Worm (Caenorhabditis elegans) whole organism, L3 larva: ENCODE data around the gene H12D21.6.

ENCODE experiments used
- R02D3.7 ChIP-seq: fragments of 150-350 bp; optimal IDR thresholded peaks from 2 replicates; lab custom pipeline; 2014; ENCODE audit warnings: missing biosample characterization, missing genetic modification characterization
- ZK546.5 ChIP-seq: sonication (generic microtip); optimal IDR thresholded peaks from 2 replicates; lab custom pipeline; 2017; ENCODE audit warnings: missing biosample characterization, missing genetic modification characterization
- ama-1 ChIP-seq: fragments of 150-350 bp; optimal IDR thresholded peaks from 2 replicates; lab custom pipeline; 2018
- ceh-28 ChIP-seq: fragments of 150-350 bp; optimal IDR thresholded peaks from 2 replicates; lab custom pipeline; 2014; ENCODE audit warnings: missing biosample characterization, missing genetic modification reagents, missing genetic modification characterization
- ceh-82 ChIP-seq: fragments of 150-350 bp; optimal IDR thresholded peaks from 2 replicates; lab custom pipeline; 2014; ENCODE audit warnings: missing biosample characterization, missing genetic modification characterization
- ceh-9 ChIP-seq: sonication (generic microtip); optimal IDR thresholded peaks from 2 replicates; lab custom pipeline; 2018; ENCODE audit warnings: missing biosample characterization, missing genetic modification characterization
- daf-12 ChIP-seq: fragments of 150-350 bp; optimal IDR thresholded peaks from 2 replicates; lab custom pipeline; 2014; ENCODE audit warnings: missing biosample characterization, missing genetic modification reagents, missing genetic modification characterization
- egl-27 ChIP-seq: sonication (generic microtip); optimal IDR thresholded peaks from 4 replicates; lab custom pipeline; 2017; ENCODE audit warnings: missing biosample characterization, missing genetic modification reagents, missing genetic modification characterization
- egl-5 ChIP-seq: fragments of 150-350 bp; optimal IDR thresholded peaks from 2 replicates; lab custom pipeline; 2017; ENCODE audit warnings: missing biosample characterization, missing genetic modification reagents, missing genetic modification characterization, inconsistent platforms
- elt-1 ChIP-seq: fragments of 150-350 bp; optimal IDR thresholded peaks from 2 replicates; lab custom pipeline; 2014; ENCODE audit warnings: missing biosample characterization, missing genetic modification characterization
- elt-3 ChIP-seq, 3 experiments: fragments of 150-350 bp in 1 of 3; sonication (generic microtip) in 2 of 3; optimal IDR thresholded peaks; 2 replicates in 2 of 3; 4 replicates in 1 of 3; lab custom pipeline; 2014 to 2017; ENCODE audit warnings: missing biosample characterization in 3 of 3, missing genetic modification characterization in 3 of 3
- eor-1 ChIP-seq, 2 experiments: fragments of 150-350 bp; optimal IDR thresholded peaks; 2 replicates each; lab custom pipeline; 2014 to 2018; ENCODE audit warnings: missing biosample characterization in 2 of 2, missing genetic modification characterization in 2 of 2
- fkh-10 ChIP-seq: sonication (generic microtip); optimal IDR thresholded peaks from 2 replicates; lab custom pipeline; 2017; ENCODE audit warnings: missing biosample characterization, missing genetic modification reagents, missing genetic modification characterization
- fkh-2 ChIP-seq: fragments of 150-350 bp; optimal IDR thresholded peaks from 2 replicates; lab custom pipeline; 2014; ENCODE audit warnings: missing biosample characterization, missing genetic modification reagents, missing genetic modification characterization
- fos-1 ChIP-seq: fragments of 150-350 bp; optimal IDR thresholded peaks from 2 replicates; lab custom pipeline; 2014; ENCODE audit warnings: missing biosample characterization, missing genetic modification characterization
- hmg-11 ChIP-seq: sonication (generic microtip); optimal IDR thresholded peaks from 2 replicates; lab custom pipeline; 2016; ENCODE audit warnings: missing genetic modification characterization, missing compliant biosample characterization
- jun-1 ChIP-seq: fragments of 150-350 bp; optimal IDR thresholded peaks from 2 replicates; lab custom pipeline; 2014; ENCODE audit warnings: missing biosample characterization, missing genetic modification reagents, missing genetic modification characterization
- lin-15B ChIP-seq: fragments of 150-350 bp; optimal IDR thresholded peaks from 2 replicates; lab custom pipeline; 2014; ENCODE audit warnings: missing biosample characterization, missing genetic modification characterization
- lin-39 ChIP-seq: fragments of 150-350 bp; optimal IDR thresholded peaks from 2 replicates; lab custom pipeline; 2018; ENCODE audit warnings: missing biosample characterization, missing genetic modification reagents, missing genetic modification characterization
- mdl-1 ChIP-seq: fragments of 150-350 bp; optimal IDR thresholded peaks from 2 replicates; lab custom pipeline; 2014; ENCODE audit warnings: missing biosample characterization, missing genetic modification characterization
- mml-1 ChIP-seq: fragments of 150-350 bp; sonication (generic microtip); optimal IDR thresholded peaks from 3 replicates; lab custom pipeline; 2014; ENCODE audit warnings: missing biosample characterization, missing genetic modification characterization
- nhr-11 ChIP-seq: fragments of 150-350 bp; optimal IDR thresholded peaks from 2 replicates; lab custom pipeline; 2014; ENCODE audit warnings: missing biosample characterization, missing genetic modification characterization
- nhr-12 ChIP-seq: fragments of 150-350 bp; optimal IDR thresholded peaks from 2 replicates; lab custom pipeline; 2014; ENCODE audit warnings: missing biosample characterization, missing genetic modification characterization
- nhr-23 ChIP-seq: fragments of 150-350 bp; optimal IDR thresholded peaks from 2 replicates; lab custom pipeline; 2014; ENCODE audit warnings: missing biosample characterization, missing genetic modification reagents, missing genetic modification characterization
- nhr-28 ChIP-seq: fragments of 150-350 bp; optimal IDR thresholded peaks from 2 replicates; lab custom pipeline; 2014; ENCODE audit warnings: missing biosample characterization, missing genetic modification characterization
- nhr-43 ChIP-seq: sonication (generic microtip); optimal IDR thresholded peaks from 2 replicates; lab custom pipeline; 2016; ENCODE audit warnings: mild to moderate bottlenecking, missing genetic modification characterization, missing compliant biosample characterization; ENCODE audit not compliant: poor library complexity, severe bottlenecking
- nhr-67 ChIP-seq: fragments of 150-350 bp; optimal IDR thresholded peaks from 2 replicates; lab custom pipeline; 2014; ENCODE audit warnings: missing biosample characterization, missing genetic modification characterization
- nhr-76 ChIP-seq: fragments of 150-350 bp; sonication (generic microtip); optimal IDR thresholded peaks from 5 replicates; lab custom pipeline; 2014; ENCODE audit warnings: missing biosample characterization, missing genetic modification characterization
- pha-4 ChIP-seq: fragments of 150-350 bp; optimal IDR thresholded peaks from 2 replicates; lab custom pipeline; 2014; ENCODE audit warnings: missing biosample characterization, missing genetic modification reagents, missing genetic modification characterization
- pqm-1 ChIP-seq: fragments of 150-350 bp; optimal IDR thresholded peaks from 2 replicates; lab custom pipeline; 2017; ENCODE audit warnings: missing biosample characterization, missing genetic modification characterization, inconsistent platforms
- sea-2 ChIP-seq: fragments of 150-350 bp; sonication (generic microtip); optimal IDR thresholded peaks from 4 replicates; lab custom pipeline; 2014; ENCODE audit warnings: missing biosample characterization, missing genetic modification reagents, missing genetic modification characterization
- skn-1 ChIP-seq: fragments of 150-350 bp; optimal IDR thresholded peaks from 2 replicates; lab custom pipeline; 2014; ENCODE audit warnings: missing biosample characterization, missing genetic modification characterization
- tbx-2 ChIP-seq: sonication (generic microtip); optimal IDR thresholded peaks from 2 replicates; lab custom pipeline; 2016; ENCODE audit warnings: mild to moderate bottlenecking, missing genetic modification characterization, missing compliant biosample characterization
- unc-39 ChIP-seq: sonication (generic microtip); optimal IDR thresholded peaks from 4 replicates; lab custom pipeline; 2017; ENCODE audit warnings: missing biosample characterization, missing genetic modification characterization
- unc-62 ChIP-seq: fragments of 150-350 bp; sonication (generic microtip); optimal IDR thresholded peaks from 4 replicates; lab custom pipeline; 2014; ENCODE audit warnings: missing biosample characterization, missing genetic modification reagents, missing genetic modification characterization
- zag-1 ChIP-seq: fragments of 150-350 bp; optimal IDR thresholded peaks from 2 replicates; lab custom pipeline; 2014; ENCODE audit warnings: missing biosample characterization, missing genetic modification characterization
- ztf-4 ChIP-seq: fragments of 150-350 bp; optimal IDR thresholded peaks from 2 replicates; lab custom pipeline; 2014; ENCODE audit warnings: missing biosample characterization, missing genetic modification characterization

The H12D21.6 gene

ce11 chrV:14921509-14921908 is 23.9 kb upstream of the H12D21.6 start, which contains the start of gene zmp-4:
Gene zmp-4 (minus strand): TSS chrV:14921609.
- no peak for TF ChIP-seq ceh-9 (tag; lab: Kevin White, UChicago)
- TF ChIP-seq nhr-43 (tag; lab: Kevin White, UChicago), result no peak
- no peak for TF ChIP-seq ceh-28 (tag; lab: Kevin White, UChicago)
- no peak for TF ChIP-seq egl-5 (tag; lab: Kevin White, UChicago)
- TF ChIP-seq skn-1 (tag; lab: Kevin White, UChicago), result no peak
- TF ChIP-seq nhr-28, result no peak
- no peak for TF ChIP-seq lin-39 (tag; lab: Kevin White, UChicago)
- no peak for TF ChIP-seq pha-4 (tag; lab: Kevin White, UChicago)
- TF ChIP-seq egl-27 (tag; lab: Kevin White, UChicago), result no peak
- TF ChIP-seq nhr-76 (tag; lab: Kevin White, UChicago), result no peak

- TF ChIP-seq daf-12, result no peak
- TF ChIP-seq pqm-1, result no peak
- TF ChIP-seq ceh-9 (tag; lab: Kevin White, UChicago), result no peak
- no peak for TF ChIP-seq ztf-4 (tag; lab: Kevin White, UChicago)
These were observed 18.0 kb upstream of the H12D21.6 start, which contains the start of gene H12D21.11 for ce11 chrV:14915599-14915998. Gene H12D21.11 (plus strand): TSS chrV:14915899.

- no peak for TF ChIP-seq nhr-11 (tag; lab: Kevin White, UChicago)
- peak; percentile 7 for TF ChIP-seq egl-5 (tag; lab: Kevin White, UChicago)
These were observed 13.1 kb upstream of the H12D21.6 start for ce11 chrV:14910758-14911157.

ce11 chrV:14909331-14909835 is 11.8 kb upstream of the H12D21.6 start, which contains the start of gene H12D21.9:
Gene H12D21.9 (minus strand): TSS chrV:14909478.
- no peak for TF ChIP-seq mdl-1
- no peak for TF ChIP-seq ceh-28 (tag; lab: Kevin White, UChicago)
- TF ChIP-seq hmg-11 (tag; lab: Kevin White, UChicago), result no peak
- TF ChIP-seq nhr-76 (tag; lab: Kevin White, UChicago), result no peak
- no peak for TF ChIP-seq egl-5 (tag; lab: Kevin White, UChicago)
- no peak for TF ChIP-seq ceh-82 (tag; lab: Kevin White, UChicago)
- TF ChIP-seq R02D3.7 (tag; lab: Kevin White, UChicago), result no peak
- no peak for TF ChIP-seq nhr-67
- TF ChIP-seq ztf-4 (tag; lab: Kevin White, UChicago), result no peak
- no peak for TF ChIP-seq sea-2
- no peak for TF ChIP-seq elt-3 (tag; optimal IDR thresholded peaks at IDR 0.05; lab: Kevin White, UChicago)
- no peak for TF ChIP-seq ama-1
- no peak for TF ChIP-seq unc-62
- no peak for TF ChIP-seq nhr-12 (tag; lab: Kevin White, UChicago)

ce11 chrV:14907445-14907844 is 9.8 kb upstream of the H12D21.6 start:
- TF ChIP-seq nhr-12 (tag; lab: Kevin White, UChicago) (no peak), nhr-23 (tag; lab: Kevin White, UChicago) (no peak), zag-1 (tag; lab: Kevin White, UChicago) (no peak), nhr-67 (no peak), fkh-10 (GFP tag; lab: Kevin White, UChicago) (no peak), elt-3 (tag; optimal IDR thresholded peaks at IDR 0.05; lab: Kevin White, UChicago) (no peak), pha-4 (tag; lab: Kevin White, UChicago) (no peak), unc-39 (tag; lab: Kevin White, UChicago) (no peak), mml-1 (tag; lab: Kevin White, UChicago) (no peak), egl-27 (tag; lab: Kevin White, UChicago) (no peak), fos-1 (tag; lab: Kevin White, UChicago) (no peak), lin-15B (no peak)
- TF ChIP-seq, all 47 proteins: peak for 0

- no peak for TF ChIP-seq ZK546.5
- no peak for TF ChIP-seq nhr-12 (tag; lab: Kevin White, UChicago)
- TF ChIP-seq jun-1 (tag; lab: Kevin White, UChicago), result no peak
- no peak for TF ChIP-seq nhr-11 (tag; lab: Kevin White, UChicago)
- no peak for TF ChIP-seq nhr-43 (tag; lab: Kevin White, UChicago)
- TF ChIP-seq ceh-82 (tag; lab: Kevin White, UChicago), result no peak
- no peak for TF ChIP-seq hmg-11 (tag; lab: Kevin White, UChicago)
- TF ChIP-seq eor-1 (tag; optimal IDR thresholded peaks at IDR 0.05; lab: Kevin White, UChicago), result no peak
- no peak for TF ChIP-seq pha-4 (tag; lab: Kevin White, UChicago)
- no peak for TF ChIP-seq zag-1 (tag; lab: Kevin White, UChicago)
- TF ChIP-seq fkh-2, result no peak
- no peak for TF ChIP-seq ama-1
- TF ChIP-seq nhr-76 (tag; lab: Kevin White, UChicago), result no peak
- no peak for TF ChIP-seq ztf-4 (tag; lab: Kevin White, UChicago)
- no peak for TF ChIP-seq unc-39 (tag; lab: Kevin White, UChicago)
- TF ChIP-seq tbx-2, result no peak
- TF ChIP-seq elt-1 (tag; lab: Kevin White, UChicago), result no peak
These were observed 3.3 kb upstream of the H12D21.6 start for ce11 chrV:14900905-14901304.
